Worm (Caenorhabditis elegans): Measurements from ENCODE around the gene ech-2.

DNA sequence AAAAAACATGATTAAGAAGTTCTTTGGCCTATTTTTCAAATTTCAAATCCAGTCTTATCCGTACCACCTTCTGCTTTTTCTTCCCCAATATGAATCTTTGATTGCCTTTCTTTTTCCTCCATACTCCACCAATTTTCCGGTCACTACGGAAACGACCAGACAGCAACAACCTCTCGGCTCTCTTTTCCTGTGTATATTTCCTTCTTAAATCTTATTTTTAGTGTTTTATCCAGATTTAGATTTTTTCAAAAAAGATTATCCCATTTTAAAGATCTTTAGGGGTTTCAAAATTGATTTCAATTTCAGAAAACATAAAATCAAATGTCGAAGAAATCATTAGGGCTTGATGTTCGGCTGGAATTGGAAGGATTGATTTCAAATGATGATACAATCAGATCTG is 8.1 kb upstream of the ech-2 start, which contains the start of gene trpa-1:
- no peak for TF ChIP-seq pha-4 (tag; optimal IDR thresholded peaks at IDR 0.05)
- no peak for TF ChIP-seq blmp-1 (tag; optimal IDR thresholded peaks at IDR 0.05)
- no peak for TF ChIP-seq unc-39 (tag; optimal IDR thresholded peaks at IDR 0.05)
- no peak for TF ChIP-seq unc-62 (GFP tag; optimal IDR thresholded peaks at IDR 0.05)
- no peak for TF ChIP-seq elt-3 (tag; optimal IDR thresholded peaks at IDR 0.05)
- TF ChIP-seq snpc-4 (tag; optimal IDR thresholded peaks at IDR 0.05) = no peak
- no peak for TF ChIP-seq lsy-2 (tag; optimal IDR thresholded peaks at IDR 0.05)
- TF ChIP-seq nhr-76 (tag; optimal IDR thresholded peaks at IDR 0.05) = no peak
- no peak for TF ChIP-seq ces-1 (GFP tag; optimal IDR thresholded peaks at IDR 0.05)
- no peak for TF ChIP-seq nhr-28 (tag; optimal IDR thresholded peaks at IDR 0.05)
- no peak for TF ChIP-seq elt-1 (tag; optimal IDR thresholded peaks at IDR 0.05; ENCODE audit: borderline replicate concordance, insufficient read depth)

Measured in whole organism, mixed stage, embryonic.